Worm (Caenorhabditis elegans) whole organism, mixed stage, embryonic: ENCODE data around the gene F53F4.16.

Experiments used
- M03D4.4 ChIP-seq: sonication (generic microtip); optimal IDR thresholded peaks from 2 replicates; lab custom pipeline; 2017; ENCODE audit warnings: mild to moderate bottlenecking, missing genetic modification characterization, missing compliant biosample characterization
- bed-3 ChIP-seq: fragments of 200-800 bp; sonication (Bioruptor generic); optimal IDR thresholded peaks from 3 replicates; lab custom pipeline; 2018; ENCODE audit warnings: mild to moderate bottlenecking, missing genetic modification characterization, moderate library complexity, missing compliant biosample characterization
- ceh-39 ChIP-seq: fragments of 150-350 bp; optimal IDR thresholded peaks from 2 replicates; lab custom pipeline; 2014; ENCODE audit warnings: missing biosample characterization, missing genetic modification characterization
- ceh-43 ChIP-seq: fragments of 200-800 bp; sonication (Bioruptor generic); optimal IDR thresholded peaks from 2 replicates; lab custom pipeline; 2018; ENCODE audit warnings: mild to moderate bottlenecking, missing genetic modification characterization, moderate library complexity, missing compliant biosample characterization
- ceh-83 ChIP-seq: fragments of 200-800 bp; sonication (Bioruptor generic); optimal IDR thresholded peaks from 2 replicates; lab custom pipeline; 2018; ENCODE audit warnings: mild to moderate bottlenecking, missing genetic modification characterization, missing compliant biosample characterization
- ces-1 ChIP-seq: fragments of 150-350 bp; optimal IDR thresholded peaks from 2 replicates; lab custom pipeline; 2014; ENCODE audit warnings: missing biosample characterization, missing genetic modification reagents, missing genetic modification characterization
- elt-1 ChIP-seq: sonication (generic microtip); optimal IDR thresholded peaks from 2 replicates; lab custom pipeline; 2017; ENCODE audit warnings: missing genetic modification characterization, mild to moderate bottlenecking, missing compliant biosample characterization, antibody characterized with exemption, moderate library complexity, borderline replicate concordance; ENCODE audit not compliant: insufficient read depth
- elt-3 ChIP-seq: fragments of 150-350 bp; optimal IDR thresholded peaks from 2 replicates; lab custom pipeline; 2014; ENCODE audit warnings: missing biosample characterization, missing genetic modification characterization
- flh-1 ChIP-seq: fragments of 200-800 bp; sonication (Bioruptor generic); optimal IDR thresholded peaks from 2 replicates; lab custom pipeline; 2018; ENCODE audit warnings: mild to moderate bottlenecking, missing genetic modification characterization, moderate library complexity, missing compliant biosample characterization
- ham-2 ChIP-seq: fragments of 200-800 bp; sonication (Bioruptor generic); optimal IDR thresholded peaks from 2 replicates; lab custom pipeline; 2018; ENCODE audit warnings: mild to moderate bottlenecking, missing genetic modification characterization, missing compliant biosample characterization
- hlh-1 ChIP-seq: fragments of 150-350 bp; optimal IDR thresholded peaks from 2 replicates; lab custom pipeline; 2014; ENCODE audit warnings: missing biosample characterization, missing genetic modification reagents, missing genetic modification characterization
- lin-13 ChIP-seq: fragments of 150-350 bp; optimal IDR thresholded peaks from 2 replicates; lab custom pipeline; 2014; ENCODE audit warnings: missing biosample characterization, missing genetic modification characterization
- lin-32 ChIP-seq: fragments of 200-800 bp; sonication (Bioruptor generic); optimal IDR thresholded peaks from 2 replicates; lab custom pipeline; 2018; ENCODE audit warnings: mild to moderate bottlenecking, missing genetic modification characterization, missing compliant biosample characterization
- lsy-2 ChIP-seq: fragments of 150-350 bp; optimal IDR thresholded peaks from 2 replicates; lab custom pipeline; 2014; ENCODE audit warnings: missing biosample characterization, missing genetic modification characterization
- mab-5 ChIP-seq: fragments of 150-350 bp; optimal IDR thresholded peaks from 2 replicates; lab custom pipeline; 2014; ENCODE audit warnings: missing biosample characterization, missing genetic modification characterization
- mep-1 ChIP-seq: fragments of 150-350 bp; optimal IDR thresholded peaks from 2 replicates; lab custom pipeline; 2017; ENCODE audit warnings: missing biosample characterization, missing genetic modification reagents, missing genetic modification characterization, inconsistent platforms
- mls-2 ChIP-seq: sonication (generic microtip); optimal IDR thresholded peaks from 2 replicates; lab custom pipeline; 2016; ENCODE audit warnings: mild to moderate bottlenecking, missing genetic modification characterization, moderate library complexity, missing compliant biosample characterization
- nhr-2 ChIP-seq: fragments of 150-350 bp; optimal IDR thresholded peaks from 2 replicates; lab custom pipeline; 2014; ENCODE audit warnings: missing biosample characterization, missing genetic modification characterization
- nhr-28 ChIP-seq: fragments of 150-350 bp; optimal IDR thresholded peaks from 2 replicates; lab custom pipeline; 2014; ENCODE audit warnings: missing biosample characterization, missing genetic modification characterization
- nhr-76 ChIP-seq: sonication (generic microtip); optimal IDR thresholded peaks from 2 replicates; lab custom pipeline; 2017; ENCODE audit warnings: missing biosample characterization, missing genetic modification characterization
- pha-4 ChIP-seq: fragments of 150-350 bp; optimal IDR thresholded peaks from 2 replicates; lab custom pipeline; 2018; ENCODE audit warnings: missing biosample characterization, missing genetic modification reagents, missing genetic modification characterization
- snpc-4 ChIP-seq: fragments of 150-350 bp; optimal IDR thresholded peaks from 2 replicates; lab custom pipeline; 2014; ENCODE audit warnings: missing biosample characterization, missing genetic modification characterization
- sptf-1 ChIP-seq: sonication (generic microtip); optimal IDR thresholded peaks from 2 replicates; lab custom pipeline; 2017; ENCODE audit warnings: mild to moderate bottlenecking, missing genetic modification characterization, moderate library complexity, missing compliant biosample characterization
- tbx-8 ChIP-seq: fragments of 200-800 bp; sonication (Bioruptor generic); optimal IDR thresholded peaks from 2 replicates; lab custom pipeline; 2018; ENCODE audit warnings: mild to moderate bottlenecking, missing genetic modification characterization, moderate library complexity, missing compliant biosample characterization
- unc-120 ChIP-seq: sonication (generic microtip); optimal IDR thresholded peaks from 2 replicates; lab custom pipeline; 2017; ENCODE audit warnings: missing genetic modification characterization, missing compliant biosample characterization; ENCODE audit not compliant: poor library complexity, severe bottlenecking
- unc-62 ChIP-seq: fragments of 150-350 bp; optimal IDR thresholded peaks from 2 replicates; lab custom pipeline; 2014; ENCODE audit warnings: missing biosample characterization, missing genetic modification reagents, missing genetic modification characterization
- ztf-11 ChIP-seq: fragments of 150-350 bp; optimal IDR thresholded peaks from 2 replicates; lab custom pipeline; 2014; ENCODE audit warnings: missing biosample characterization, missing genetic modification characterization

The F53F4.16 gene

DNA sequence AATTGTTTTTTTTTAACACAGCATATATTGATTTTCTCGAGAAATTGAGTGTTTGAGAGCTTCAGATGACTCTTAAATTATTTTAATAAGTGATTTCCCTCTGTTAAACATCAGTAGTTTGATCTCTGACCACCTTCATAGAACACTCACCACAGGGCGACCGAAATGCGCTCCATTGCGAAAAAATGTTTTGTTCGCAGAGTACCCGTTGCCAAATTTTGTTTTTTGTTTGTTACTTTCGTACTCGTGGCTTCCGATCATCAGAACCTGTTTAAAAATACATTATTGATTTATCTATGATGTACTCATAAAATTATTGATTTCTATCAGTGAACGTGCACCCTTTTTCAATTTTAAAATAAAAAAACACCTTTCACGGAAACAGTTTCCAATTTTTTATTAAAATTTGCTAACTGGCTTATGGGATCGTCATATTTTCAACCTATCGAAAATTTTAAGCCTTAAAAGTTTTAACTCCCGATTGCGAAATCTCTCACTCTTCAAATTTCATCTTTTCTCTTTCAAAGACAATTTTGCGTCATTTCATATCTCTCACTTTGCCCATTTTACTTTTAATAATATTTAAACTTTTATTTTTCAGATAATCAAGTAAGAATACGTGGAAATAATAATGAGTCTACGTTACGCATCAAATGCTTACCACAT is 39.2 kb upstream of the F53F4.16 start, which contains the start of gene letm-1:
Gene letm-1, plus strand, starts transcription at position 598 of the 666 bp plus-strand sequence.
- TF ChIP-seq ces-1 (GFP tag; lab: Kevin White, UChicago) (no peak), mep-1 (tag; lab: Kevin White, UChicago) (peak; percentile 4), elt-3 (tag; lab: Kevin White, UChicago) (no peak), pha-4 (no peak), snpc-4 (tag; lab: Kevin White, UChicago) (no peak)

DNA sequence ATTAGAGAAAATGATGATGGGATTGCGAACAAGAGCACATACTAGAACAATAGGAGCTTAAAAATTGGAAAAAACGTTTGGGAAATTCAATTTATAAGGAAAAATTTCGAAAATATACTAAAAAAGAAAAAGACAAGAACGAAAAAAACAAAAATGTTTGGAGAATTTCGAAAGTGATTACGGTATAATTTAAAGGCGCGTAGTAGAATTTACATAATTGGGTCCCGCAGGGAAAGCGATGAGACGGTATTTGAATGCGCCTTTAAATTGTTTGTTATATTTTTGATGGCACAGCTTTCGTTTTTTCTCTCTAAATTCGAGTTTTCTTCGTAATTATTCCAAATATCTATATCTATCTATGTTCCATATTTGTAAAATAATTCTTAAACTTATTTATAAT is 38.5 kb upstream of the F53F4.16 start:
- TF ChIP-seq nhr-2 (no peak), nhr-28 (tag; lab: Kevin White, UChicago) (no peak), flh-1 (GFP tag; lab: Kevin White, UChicago) (no peak)

DNA sequence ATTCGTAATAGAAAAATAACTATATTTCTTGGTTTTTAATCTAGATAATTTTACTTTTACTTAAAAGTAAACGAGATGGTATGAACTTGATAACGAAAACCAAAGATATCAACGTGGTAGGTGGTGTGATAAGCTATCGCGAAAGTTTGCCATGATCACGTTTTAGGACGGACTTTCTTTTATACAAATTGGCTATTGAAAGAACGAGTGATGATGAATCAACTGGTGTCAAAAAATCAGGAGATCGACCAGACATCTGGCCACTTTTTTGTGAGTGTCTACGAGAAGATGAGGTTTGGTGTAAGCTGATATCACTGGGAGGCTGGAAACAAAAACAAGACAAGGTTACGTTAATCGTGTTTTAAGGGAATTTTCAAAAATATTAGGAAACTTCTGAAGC is 37.6 kb upstream of the F53F4.16 start:
- no peak for TF ChIP-seq mab-5 (tag; lab: Kevin White, UChicago)
- TF ChIP-seq unc-120 (tag; lab: Kevin White, UChicago): no peak
- TF ChIP-seq bed-3 (GFP tag; lab: Kevin White, UChicago): no peak
- no peak for TF ChIP-seq unc-62 (GFP tag; lab: Kevin White, UChicago)
- TF ChIP-seq elt-1 (tag; lab: Kevin White, UChicago): no peak
- no peak for TF ChIP-seq mls-2 (tag; lab: Kevin White, UChicago)
- no peak for TF ChIP-seq M03D4.4
- no peak for TF ChIP-seq sptf-1 (tag; lab: Kevin White, UChicago)
- TF ChIP-seq hlh-1 (tag; lab: Kevin White, UChicago): no peak
- no peak for TF ChIP-seq lin-32
- TF ChIP-seq tbx-8: no peak
- TF ChIP-seq ceh-83 (GFP tag; lab: Kevin White, UChicago): no peak
- no peak for TF ChIP-seq mep-1 (tag; lab: Kevin White, UChicago)
- no peak for TF ChIP-seq nhr-2
- TF ChIP-seq ceh-43 (GFP tag; lab: Kevin White, UChicago): no peak
- TF ChIP-seq ces-1 (GFP tag; lab: Kevin White, UChicago): no peak

DNA sequence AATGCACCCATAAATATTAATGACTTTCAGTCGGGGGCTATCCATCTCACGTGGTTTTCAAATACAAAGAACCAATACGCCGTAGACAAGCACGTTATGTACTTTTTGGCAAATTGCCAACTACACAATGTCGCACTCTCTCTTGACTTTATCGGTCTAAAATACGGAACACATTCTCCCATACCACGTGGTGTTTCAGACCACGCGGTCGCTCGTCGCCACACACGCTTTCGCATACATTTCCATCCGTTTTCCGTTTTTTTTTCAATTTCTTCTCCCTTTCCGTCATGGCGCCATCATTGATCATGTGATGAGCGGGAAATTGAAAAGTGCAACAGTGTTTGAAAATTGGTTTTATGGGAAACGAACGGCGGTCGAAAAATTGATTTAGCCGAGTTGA is 37.0 kb upstream of the F53F4.16 start:
- TF ChIP-seq elt-3 (tag; lab: Kevin White, UChicago) (no peak), ham-2 (GFP tag; lab: Kevin White, UChicago) (no peak), mep-1 (tag; lab: Kevin White, UChicago) (no peak), lin-32 (no peak), ceh-83 (GFP tag; lab: Kevin White, UChicago) (no peak), pha-4 (no peak), lin-13 (tag; lab: Kevin White, UChicago) (no peak)
- TF ChIP-seq, all 35 proteins: peak for 0

- TF ChIP-seq ceh-39 (tag; lab: Kevin White, UChicago) (no peak), nhr-76 (tag; lab: Kevin White, UChicago) (no peak), nhr-28 (tag; lab: Kevin White, UChicago) (no peak), unc-62 (GFP tag; lab: Kevin White, UChicago) (peak; percentile 44), ceh-83 (GFP tag; lab: Kevin White, UChicago) (no peak), flh-1 (GFP tag; lab: Kevin White, UChicago) (no peak), hlh-1 (tag; lab: Kevin White, UChicago) (peak; percentile 72), mls-2 (tag; lab: Kevin White, UChicago) (no peak)
These were observed 36.3 kb upstream of the F53F4.16 start for ce11 chrV:13657841-13658338.

DNA sequence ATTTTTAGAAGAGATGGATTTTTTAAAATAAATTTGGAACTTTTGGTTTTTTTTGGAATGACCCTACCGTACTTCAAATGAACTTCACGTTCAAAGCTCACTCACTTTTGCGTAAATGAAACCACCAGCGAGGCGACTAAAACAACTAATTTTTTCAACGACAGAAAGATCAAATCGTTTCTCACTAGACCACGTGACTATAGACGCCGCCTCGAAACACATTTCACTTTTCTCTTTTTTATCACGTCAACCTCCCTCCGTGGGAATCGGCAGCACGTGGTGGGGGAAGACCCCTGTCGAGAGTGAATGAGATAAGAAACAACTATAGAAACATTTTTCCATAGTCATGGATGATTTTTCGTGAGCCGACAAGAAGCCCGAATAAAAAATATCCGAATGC is 35.7 kb upstream of the F53F4.16 start:
- TF ChIP-seq ztf-11 (tag; lab: Kevin White, UChicago): no peak
- TF ChIP-seq flh-1 (GFP tag; lab: Kevin White, UChicago): no peak
- no peak for TF ChIP-seq lsy-2 (tag; lab: Kevin White, UChicago)
